Worm (Caenorhabditis elegans) whole organism, early embryonic: ENCODE data around the gene srh-269.

ENCODE experiments used
- B0310.2 ChIP-seq: sonication (generic microtip); optimal IDR thresholded peaks from 2 replicates; lab custom pipeline; 2016; ENCODE audit warnings: mild to moderate bottlenecking, missing genetic modification characterization, missing compliant biosample characterization
- F13C5.2 ChIP-seq: sonication (generic microtip); optimal IDR thresholded peaks from 2 replicates; lab custom pipeline; 2017; ENCODE audit warnings: mild to moderate bottlenecking, missing genetic modification characterization, inconsistent platforms, missing compliant biosample characterization
- ama-1 ChIP-seq: fragments of 150-350 bp; optimal IDR thresholded peaks from 2 replicates; lab custom pipeline; 2014
- ceh-13 ChIP-seq: fragments of 200-800 bp; sonication (Bioruptor generic); optimal IDR thresholded peaks from 2 replicates; lab custom pipeline; 2018; ENCODE audit warnings: mild to moderate bottlenecking, missing genetic modification characterization, missing compliant biosample characterization
- ets-7 ChIP-seq: sonication (generic microtip); optimal IDR thresholded peaks from 2 replicates; lab custom pipeline; 2016; ENCODE audit warnings: missing genotype, missing genetic modification characterization, missing compliant biosample characterization
- flt-1 ChIP-seq: fragments of 200-800 bp; sonication (Bioruptor generic); IDR thresholded peaks from 2 replicates; pipeline ENCODE4 v1.3.6; 2022; ENCODE audit warnings: missing genetic modification characterization, missing compliant biosample characterization
- hmg-4 ChIP-seq: fragments of 200-800 bp; sonication (Bioruptor generic); optimal IDR thresholded peaks from 2 replicates; lab custom pipeline; 2018; ENCODE audit warnings: mild to moderate bottlenecking, missing genetic modification characterization, missing compliant biosample characterization
- pes-1 ChIP-seq: fragments of 200-800 bp; sonication (Bioruptor generic); IDR thresholded peaks from 2 replicates; pipeline ENCODE4 v1.3.6; 2022; ENCODE audit warnings: missing genetic modification reagents, missing genetic modification characterization, missing compliant biosample characterization

- TF ChIP-seq B0310.2 (tag; lab: Kevin White, UChicago) = no peak
- TF ChIP-seq ama-1 (lab: Kevin White, UChicago) = no peak
- no peak for TF ChIP-seq pes-1
- TF ChIP-seq flt-1 (GFP tag; lab: Robert Waterston, UW) = no peak
- no peak for TF ChIP-seq F13C5.2 (tag; lab: Kevin White, UChicago)
- TF ChIP-seq hmg-4 (GFP tag; lab: Kevin White, UChicago) = no peak
- no peak for TF ChIP-seq ets-7 (tag; lab: Kevin White, UChicago)
- no peak for TF ChIP-seq ceh-13 (GFP tag; lab: Kevin White, UChicago)
Measured at ce11 chrV:16594514-16594913, 2.7 kb upstream of the srh-269 start.
